Worm (Caenorhabditis elegans) whole organism, L3 larva: ENCODE measurements around the gene F15D4.5.

Source experiments
- ZK546.5 ChIP-seq: sonication (generic microtip); optimal IDR thresholded peaks from 2 replicates; lab custom pipeline; 2017; ENCODE audit warnings: missing biosample characterization, missing genetic modification characterization
- ceh-82 ChIP-seq: fragments of 150-350 bp; optimal IDR thresholded peaks from 2 replicates; lab custom pipeline; 2014; ENCODE audit warnings: missing biosample characterization, missing genetic modification characterization
- nhr-77 ChIP-seq: fragments of 150-350 bp; optimal IDR thresholded peaks from 2 replicates; lab custom pipeline; 2014; ENCODE audit warnings: missing biosample characterization, missing genetic modification characterization
- unc-39 ChIP-seq: sonication (generic microtip); optimal IDR thresholded peaks from 4 replicates; lab custom pipeline; 2017; ENCODE audit warnings: missing biosample characterization, missing genetic modification characterization

ce11 chrII:13198845-13199244 lies 46.3 kb upstream of the F15D4.5 start:
- TF ChIP-seq nhr-77 (tag; lab: Kevin White, UChicago) (no peak), unc-39 (tag; lab: Kevin White, UChicago) (no peak), ZK546.5 (no peak), ceh-82 (tag; lab: Kevin White, UChicago) (no peak)
